Fruit fly (Drosophila melanogaster): ENCODE results near the gene CG42594.
A peak's percentile ranks its signal among the peaks of the same experiment; 100 is the strongest.

CG42594 gene

dm6 chrX:4930100-4931010 lies 89.7 kb downstream of the CG42594 start (continued):
- peak; percentile 61 for TF ChIP-seq kni (GFP tag; optimal IDR thresholded peaks at IDR 0.05)
- no peak for TF ChIP-seq CG13894 (tag; optimal IDR thresholded peaks at IDR 0.05)
- TF ChIP-seq H2.0 (GFP tag; IDR thresholded peaks at IDR 0.05): no peak
- peak; percentile 25 for TF ChIP-seq sd (tag; optimal IDR thresholded peaks at IDR 0.05)
- peak; percentile 36 for TF ChIP-seq ind (GFP tag; optimal IDR thresholded peaks at IDR 0.05)
- TF ChIP-seq CG2120 (GFP tag; optimal IDR thresholded peaks at IDR 0.05): peak; percentile 68
- peak; percentile 30 for TF ChIP-seq Bteb2 (GFP tag; optimal IDR thresholded peaks at IDR 0.05)
- no peak for TF ChIP-seq sim (GFP tag; IDR thresholded peaks at IDR 0.05)
- TF ChIP-seq Hmr (GFP tag; optimal IDR thresholded peaks at IDR 0.05): peak; percentile 53
- peak; percentile 13 for TF ChIP-seq gfzf (GFP tag; optimal IDR thresholded peaks at IDR 0.05)
- TF ChIP-seq CG31441 (GFP tag; IDR thresholded peaks at IDR 0.05): no peak
- TF ChIP-seq CG8290 (GFP tag; optimal IDR thresholded peaks at IDR 0.05): peak; percentile 27
- TF ChIP-seq CG8290 (tag; optimal IDR thresholded peaks at IDR 0.05): peak in 1 of 2 experiments; percentile 55
- TF ChIP-seq tap (tag; optimal IDR thresholded peaks at IDR 0.05): no peak
- TF ChIP-seq CG12104 (GFP tag; optimal IDR thresholded peaks at IDR 0.05): no peak
- no peak for TF ChIP-seq Nf-YA (GFP tag; IDR thresholded peaks at IDR 0.05)
- peak; percentile 44 for TF ChIP-seq CG2678 (tag; optimal IDR thresholded peaks at IDR 0.05)
- TF ChIP-seq Nf-YC (tag; optimal IDR thresholded peaks at IDR 0.05): no peak
- TF ChIP-seq CG7556 (GFP tag; optimal IDR thresholded peaks at IDR 0.05): peak; percentile 41
- no peak for TF ChIP-seq wek (GFP tag; optimal IDR thresholded peaks at IDR 0.05)
- TF ChIP-seq Blimp-1 (GFP tag; optimal IDR thresholded peaks at IDR 0.05): peak; percentile 11
- peak; percentile 16 to 81 for TF ChIP-seq Pdp1 (GFP tag; optimal IDR thresholded peaks at IDR 0.05)
- no peak for TF ChIP-seq CG10959 (GFP tag; IDR thresholded peaks at IDR 0.05)
- TF ChIP-seq z (GFP tag; IDR thresholded peaks at IDR 0.05): no peak
- TF ChIP-seq pros (GFP tag; optimal IDR thresholded peaks at IDR 0.05): no peak
- TF ChIP-seq zen2 (GFP tag; IDR thresholded peaks at IDR 0.05; ENCODE audit: partially characterized antibody): no peak
- peak; percentile 77 for TF ChIP-seq Ets65A (GFP tag)
- peak; percentile 9 for TF ChIP-seq jumu (GFP tag; optimal IDR thresholded peaks at IDR 0.05)
- TF ChIP-seq maf-S (GFP tag; optimal IDR thresholded peaks at IDR 0.05): peak; percentile 36
- TF ChIP-seq twi (tag; optimal IDR thresholded peaks at IDR 0.05): no peak
- TF ChIP-seq esg (GFP tag; conservative IDR thresholded peaks at IDR 0.05): no peak
- no peak for TF ChIP-seq disco-r (GFP tag; optimal IDR thresholded peaks at IDR 0.05)
- TF ChIP-seq CG3847 (GFP tag; IDR thresholded peaks at IDR 0.05): no peak
- no peak for TF ChIP-seq CG31224 (GFP tag; IDR thresholded peaks at IDR 0.05)
- no peak for TF ChIP-seq CG30431 (GFP tag; optimal IDR thresholded peaks at IDR 0.05)
- peak; percentile 28 for TF ChIP-seq CG17186 (GFP tag; optimal IDR thresholded peaks at IDR 0.05)
- peak; percentile 11; the same call in 1 of the 2 replicates for TF ChIP-seq onecut (GFP tag; IDR thresholded peaks at IDR 0.05)
- no peak for TF ChIP-seq cato (GFP tag; optimal IDR thresholded peaks at IDR 0.05; ENCODE audit: borderline replicate concordance)
- peak; percentile 39 for TF ChIP-seq CG4282 (GFP tag; optimal IDR thresholded peaks at IDR 0.05)
- no peak for TF ChIP-seq cad (GFP tag; optimal IDR thresholded peaks at IDR 0.05)
- TF ChIP-seq Deaf1 (tag; optimal IDR thresholded peaks at IDR 0.05): no peak
- no peak for TF ChIP-seq fru (optimal IDR thresholded peaks at IDR 0.05)
- TF ChIP-seq CG7372 (GFP tag; IDR thresholded peaks at IDR 0.05): no peak
- TF ChIP-seq Chrac-16 (GFP tag; optimal IDR thresholded peaks at IDR 0.05): no peak
- TF ChIP-seq CG9215 (GFP tag; IDR thresholded peaks at IDR 0.05): no peak
- TF ChIP-seq CG18262 (tag; optimal IDR thresholded peaks at IDR 0.05): no peak
- TF ChIP-seq MESR4 (GFP tag; optimal IDR thresholded peaks at IDR 0.05): peak; percentile 22
- TF ChIP-seq so (GFP tag; IDR thresholded peaks at IDR 0.05): no peak
- no peak for TF ChIP-seq inv (GFP tag; IDR thresholded peaks at IDR 0.05; ENCODE audit: partially characterized antibody)
- no peak for TF ChIP-seq CG14860 (GFP tag; IDR thresholded peaks at IDR 0.05; ENCODE audit: partially characterized antibody)

Measured in whole organism, embryonic.